Worm (Caenorhabditis elegans) whole organism, L1 larva: ENCODE data around the gene coh-1.

Source experiments
- ceh-90 ChIP-seq: sonication (generic microtip); optimal IDR thresholded peaks from 2 replicates; lab custom pipeline; 2016; ENCODE audit warnings: missing genetic modification characterization, missing compliant biosample characterization
- fos-1 ChIP-seq: fragments of 150-350 bp; optimal IDR thresholded peaks from 2 replicates; lab custom pipeline; 2014; ENCODE audit warnings: missing biosample characterization, missing genetic modification characterization
- zag-1 ChIP-seq: fragments of 150-350 bp; optimal IDR thresholded peaks from 2 replicates; lab custom pipeline; 2014; ENCODE audit warnings: missing biosample characterization, missing genetic modification characterization

ce11 chrX:7485748-7486147 is 10.9 kb upstream of the coh-1 start, which contains the start of gene gly-12:
- TF ChIP-seq zag-1 (tag; lab: Kevin White, UChicago) (no peak), ceh-90 (tag; lab: Kevin White, UChicago) (no peak), fos-1 (tag; lab: Kevin White, UChicago) (no peak)
